Fruit fly (Drosophila melanogaster) Kc167 (cell line): ENCODE data around the gene Gyc76C.
"Not testable (repeated sequence)": the region's sequence is repeated elsewhere in the genome, so short reads cannot be mapped to it uniquely, and the experiment has no call there.

Experiments used
- Myc ChIP-seq: fragments of >200 bp; optimal IDR thresholded peaks from 2 replicates; lab custom pipeline; 2017; ENCODE audit warnings: missing external identifiers
- Sin3A ChIP-seq: fragments of >200 bp; optimal IDR thresholded peaks from 2 replicates; lab custom pipeline; 2018; ENCODE audit warnings: missing external identifiers
- insv ChIP-seq: fragments of >200 bp; optimal IDR thresholded peaks from 3 replicates; lab custom pipeline; 2018; ENCODE audit warnings: missing external identifiers
- psq ChIP-seq: fragments of >200 bp; optimal IDR thresholded peaks from 2 replicates; lab custom pipeline; 2017; ENCODE audit warnings: missing external identifiers
- ttk ChIP-seq: sonication (Bioruptor generic); optimal IDR thresholded peaks from 2 replicates; lab custom pipeline; 2017; ENCODE audit warnings: missing external identifiers

dm6 chr3L:19760109-19760508 is 33.3 kb downstream of the Gyc76C start, which contains the start of gene Vtld:
- TF ChIP-seq psq (lab: Kevin White, UChicago); insv (lab: Kevin White, UChicago); Myc (lab: Kevin White, UChicago); ttk; Sin3A (lab: Kevin White, UChicago): not testable (repeated sequence)
